Worm (Caenorhabditis elegans) whole organism, early embryonic: ENCODE results near the gene M03C11.1.

ENCODE experiments used
- B0310.2 ChIP-seq: sonication (generic microtip); optimal IDR thresholded peaks from 2 replicates; lab custom pipeline; 2016; ENCODE audit warnings: mild to moderate bottlenecking, missing genetic modification characterization, missing compliant biosample characterization
- F13C5.2 ChIP-seq: sonication (generic microtip); optimal IDR thresholded peaks from 2 replicates; lab custom pipeline; 2017; ENCODE audit warnings: mild to moderate bottlenecking, missing genetic modification characterization, inconsistent platforms, missing compliant biosample characterization
- aly-1 ChIP-seq: sonication (generic microtip); optimal IDR thresholded peaks from 2 replicates; lab custom pipeline; 2016; ENCODE audit warnings: missing genetic modification characterization, missing compliant biosample characterization
- ama-1 ChIP-seq: fragments of 150-350 bp; optimal IDR thresholded peaks from 2 replicates; lab custom pipeline; 2014
- ceh-13 ChIP-seq: fragments of 200-800 bp; sonication (Bioruptor generic); optimal IDR thresholded peaks from 2 replicates; lab custom pipeline; 2018; ENCODE audit warnings: mild to moderate bottlenecking, missing genetic modification characterization, missing compliant biosample characterization
- ceh-36 ChIP-seq: sonication (generic microtip); optimal IDR thresholded peaks from 2 replicates; lab custom pipeline; 2016; ENCODE audit warnings: missing genetic modification characterization, inconsistent platforms, missing compliant biosample characterization
- ets-7 ChIP-seq: sonication (generic microtip); optimal IDR thresholded peaks from 2 replicates; lab custom pipeline; 2016; ENCODE audit warnings: missing genotype, missing genetic modification characterization, missing compliant biosample characterization
- flt-1 ChIP-seq: fragments of 200-800 bp; sonication (Bioruptor generic); IDR thresholded peaks from 2 replicates; pipeline ENCODE4 v1.3.6; 2022; ENCODE audit warnings: missing genetic modification characterization, missing compliant biosample characterization
- hmbx-1 ChIP-seq: sonication (generic microtip); optimal IDR thresholded peaks from 2 replicates; lab custom pipeline; 2016; ENCODE audit warnings: mild to moderate bottlenecking, missing genetic modification characterization, missing compliant biosample characterization
- hmg-4 ChIP-seq: fragments of 200-800 bp; sonication (Bioruptor generic); optimal IDR thresholded peaks from 2 replicates; lab custom pipeline; 2018; ENCODE audit warnings: mild to moderate bottlenecking, missing genetic modification characterization, missing compliant biosample characterization
- hnd-1 ChIP-seq: sonication (generic microtip); optimal IDR thresholded peaks from 2 replicates; lab custom pipeline; 2016; ENCODE audit warnings: missing genetic modification characterization, missing compliant biosample characterization
- pes-1 ChIP-seq: fragments of 200-800 bp; sonication (Bioruptor generic); IDR thresholded peaks from 2 replicates; pipeline ENCODE4 v1.3.6; 2022; ENCODE audit warnings: missing genetic modification reagents, missing genetic modification characterization, missing compliant biosample characterization
- scrt-1 ChIP-seq: fragments of 200-800 bp; sonication (Bioruptor generic); IDR thresholded peaks from 2 replicates; pipeline ENCODE4 v1.3.6; 2022; ENCODE audit warnings: missing genetic modification characterization, missing compliant biosample characterization
- sea-1 ChIP-seq: fragments of 200-800 bp; sonication (Bioruptor generic); conservative IDR thresholded peaks from 2 replicates; pipeline ENCODE4 v1.3.6; 2022; ENCODE audit warnings: missing genetic modification characterization, missing compliant biosample characterization
- tbx-11 ChIP-seq: fragments of 200-800 bp; sonication (Bioruptor generic); IDR thresholded peaks from 2 replicates; pipeline ENCODE4 v1.3.6; 2022; ENCODE audit warnings: missing genetic modification characterization, missing compliant biosample characterization
- tbx-37 ChIP-seq: fragments of 200-800 bp; sonication (Bioruptor generic); conservative IDR thresholded peaks from 2 replicates; pipeline ENCODE4 v1.3.6; 2022; ENCODE audit warnings: missing genetic modification reagents, missing genetic modification characterization, missing compliant biosample characterization
- tra-4 ChIP-seq: sonication (generic microtip); optimal IDR thresholded peaks from 2 replicates; lab custom pipeline; 2017; ENCODE audit warnings: missing genetic modification characterization, missing compliant biosample characterization

Gene M03C11.1

DNA sequence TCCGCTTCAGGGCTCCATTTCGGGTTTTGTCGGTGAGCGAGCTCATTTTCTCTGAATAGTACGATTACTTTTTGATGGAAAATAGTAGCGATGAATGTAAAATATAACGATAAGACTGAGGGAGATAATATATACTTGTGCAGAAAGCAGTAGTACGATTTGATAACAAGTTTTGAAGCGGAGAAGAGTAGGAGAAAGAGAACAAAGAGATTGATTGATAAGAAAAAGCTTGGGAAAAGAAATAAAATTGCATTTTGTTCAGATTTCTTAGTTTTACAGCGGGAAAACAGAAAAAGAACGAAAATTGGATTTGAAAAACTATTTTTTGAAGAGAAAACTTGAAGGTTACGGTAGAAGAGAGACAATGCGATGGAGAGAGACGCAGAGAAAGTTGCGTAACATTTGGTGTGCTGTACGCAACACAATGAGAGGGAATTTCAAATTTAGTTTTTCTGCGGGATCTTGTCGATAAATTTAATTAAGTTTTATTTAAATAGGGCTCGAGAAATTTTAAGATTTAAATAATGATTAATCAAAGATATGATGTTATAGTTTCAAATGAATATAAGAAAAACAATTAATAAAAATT lies 38.2 kb downstream of the M03C11.1 start, which contains the start of gene umps-1:
umps-1 (minus strand) TSS at position 51 of the 589 bp plus-strand sequence.
- TF ChIP-seq sea-1 (GFP tag; lab: Robert Waterston, UW) (no peak), pes-1 (GFP tag; lab: Robert Waterston, UW) (no peak)

DNA sequence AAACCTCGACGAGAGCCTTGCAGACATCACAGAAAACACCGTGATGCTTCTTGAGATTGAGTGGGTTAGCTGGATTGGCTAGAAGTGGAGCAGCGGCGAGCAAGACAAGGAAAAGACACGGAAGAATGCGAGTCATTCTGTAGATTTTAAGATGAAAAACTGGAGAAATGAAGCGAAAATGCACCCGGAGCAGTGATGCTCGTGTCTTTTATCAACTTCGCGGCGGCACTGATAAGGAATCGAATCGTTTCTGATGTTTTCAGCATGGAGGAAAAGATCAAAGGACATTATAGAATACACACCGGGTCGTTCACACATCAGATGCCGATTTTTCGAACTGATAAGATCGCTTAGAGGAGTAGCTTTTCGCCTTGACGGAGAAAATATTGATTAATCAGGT lies 40.5 kb downstream of the M03C11.1 start, which contains the start of gene spp-1:
spp-1 (minus strand) TSS at position 287 of the 400 bp plus-strand sequence.
- TF ChIP-seq tbx-37 (GFP tag; lab: Robert Waterston, UW) (no peak), ceh-13 (GFP tag; lab: Kevin White, UChicago) (no peak)

DNA sequence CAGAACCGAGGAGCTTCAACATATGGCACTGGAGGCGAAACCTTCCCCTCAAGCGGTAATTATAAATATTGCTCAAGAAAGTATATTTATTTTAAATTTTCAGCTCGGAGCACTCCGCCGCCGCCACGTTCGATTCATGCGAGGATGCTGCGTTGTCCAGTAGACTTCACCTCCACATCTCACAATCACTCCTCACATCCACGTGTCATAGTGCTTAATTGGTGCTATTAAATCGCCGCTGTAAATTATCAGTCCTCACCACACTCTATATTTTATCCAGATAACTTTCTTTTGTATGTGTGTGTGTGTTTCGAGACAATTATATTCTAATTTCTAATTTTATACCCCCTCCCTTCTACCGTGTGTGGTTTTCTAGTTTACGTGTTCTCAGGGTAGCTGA lies 41.3 kb downstream of the M03C11.1 start:
- TF ChIP-seq hmg-4 (GFP tag; lab: Kevin White, UChicago) (no peak), sea-1 (GFP tag; lab: Robert Waterston, UW) (no peak), hmbx-1 (tag; lab: Kevin White, UChicago) (no peak), ama-1 (no peak), F13C5.2 (tag; lab: Kevin White, UChicago) (no peak)

DNA sequence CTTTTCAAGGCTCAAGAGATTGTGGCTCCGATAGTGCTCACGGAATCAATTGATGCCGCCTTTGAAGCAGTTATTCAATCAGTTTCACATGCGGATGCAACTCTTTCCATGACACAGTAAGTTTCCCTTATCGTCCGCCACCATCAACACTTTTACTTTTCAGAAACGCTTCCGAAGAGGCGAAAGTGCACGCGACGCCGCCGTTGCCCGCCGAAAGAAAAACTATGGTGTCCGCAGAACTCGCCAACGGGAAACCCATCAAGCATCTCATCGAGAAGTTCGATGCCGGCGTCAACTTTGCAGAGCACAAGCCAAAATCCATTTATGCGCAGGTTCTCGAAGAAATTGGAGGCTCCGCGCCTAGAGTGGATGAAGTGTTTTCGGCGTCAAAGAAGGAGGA lies 42.5 kb downstream of the M03C11.1 start:
- TF ChIP-seq pes-1 (GFP tag; lab: Robert Waterston, UW) = no peak
- no peak for TF ChIP-seq ama-1
- TF ChIP-seq hmbx-1 (tag; lab: Kevin White, UChicago) = no peak
- no peak for TF ChIP-seq ets-7 (tag; lab: Kevin White, UChicago)
- no peak for TF ChIP-seq F13C5.2 (tag; lab: Kevin White, UChicago)
- TF ChIP-seq ceh-36 (tag; lab: Kevin White, UChicago) = no peak
- TF ChIP-seq tbx-37 (GFP tag; lab: Robert Waterston, UW) = no peak
- TF ChIP-seq ceh-13 (GFP tag; lab: Kevin White, UChicago) = no peak
- TF ChIP-seq scrt-1 (GFP tag; lab: Robert Waterston, UW) = no peak
- TF ChIP-seq aly-1 (tag; lab: Kevin White, UChicago) = no peak
- TF ChIP-seq flt-1 = no peak

ce11 chrIII:10351595-10352207 lies 44.2 kb downstream of the M03C11.1 start, which contains the start of gene T07C4.3:
Gene T07C4.3 (plus strand): TSS chrIII:10352157.
- TF ChIP-seq ets-7 (tag; lab: Kevin White, UChicago) (no peak), ceh-13 (GFP tag; lab: Kevin White, UChicago) (no peak), hnd-1 (tag; lab: Kevin White, UChicago) (no peak), pes-1 (GFP tag; lab: Robert Waterston, UW) (no peak), tra-4 (tag; lab: Kevin White, UChicago) (no peak), hmg-4 (GFP tag; lab: Kevin White, UChicago) (no peak), tbx-11 (no peak), flt-1 (no peak), hmbx-1 (tag; lab: Kevin White, UChicago) (no peak), F13C5.2 (tag; lab: Kevin White, UChicago) (no peak), ceh-36 (tag; lab: Kevin White, UChicago) (no peak), ama-1 (no peak)

- TF ChIP-seq flt-1 (no peak), sea-1 (GFP tag; lab: Robert Waterston, UW) (no peak), tbx-37 (GFP tag; lab: Robert Waterston, UW) (no peak), B0310.2 (tag; lab: Kevin White, UChicago) (no peak), ceh-13 (GFP tag; lab: Kevin White, UChicago) (no peak), tbx-11 (no peak), ets-7 (tag; lab: Kevin White, UChicago) (no peak), hmg-4 (GFP tag; lab: Kevin White, UChicago) (no peak), ama-1 (no peak), ceh-36 (tag; lab: Kevin White, UChicago) (no peak), aly-1 (tag; lab: Kevin White, UChicago) (no peak), pes-1 (GFP tag; lab: Robert Waterston, UW) (no peak), scrt-1 (GFP tag; lab: Robert Waterston, UW) (no peak), hnd-1 (tag; lab: Kevin White, UChicago) (no peak), F13C5.2 (tag; lab: Kevin White, UChicago) (no peak), hmbx-1 (tag; lab: Kevin White, UChicago) (no peak)
These were observed 48.8 kb downstream of the M03C11.1 start, which contains the start of gene tbx-8 for ce11 chrIII:10347049-10347448. Gene tbx-8 (plus strand): TSS chrIII:10347349.

ce11 chrIII:10344762-10345161 lies 51.1 kb downstream of the M03C11.1 start:
- TF ChIP-seq scrt-1 (GFP tag; lab: Robert Waterston, UW) = no peak
- TF ChIP-seq tbx-11 = no peak
- no peak for TF ChIP-seq ceh-36 (tag; lab: Kevin White, UChicago)
- TF ChIP-seq flt-1 = no peak
- no peak for TF ChIP-seq ets-7 (tag; lab: Kevin White, UChicago)
- TF ChIP-seq ama-1 = no peak
- TF ChIP-seq tra-4 (tag; lab: Kevin White, UChicago) = no peak
- no peak for TF ChIP-seq tbx-37 (GFP tag; lab: Robert Waterston, UW)
- TF ChIP-seq hnd-1 (tag; lab: Kevin White, UChicago) = no peak
- no peak for TF ChIP-seq hmbx-1 (tag; lab: Kevin White, UChicago)
- no peak for TF ChIP-seq B0310.2 (tag; lab: Kevin White, UChicago)
- TF ChIP-seq F13C5.2 (tag; lab: Kevin White, UChicago) = no peak
- no peak for TF ChIP-seq sea-1 (GFP tag; lab: Robert Waterston, UW)
- no peak for TF ChIP-seq hmg-4 (GFP tag; lab: Kevin White, UChicago)
- TF ChIP-seq ceh-13 (GFP tag; lab: Kevin White, UChicago) = no peak
- no peak for TF ChIP-seq pes-1 (GFP tag; lab: Robert Waterston, UW)
- TF ChIP-seq aly-1 (tag; lab: Kevin White, UChicago) = no peak
